Fruit fly (Drosophila melanogaster): Measurements from ENCODE around the gene Cpr64Ac.
A peak's percentile ranks its signal among the peaks of the same experiment; 100 is the strongest.

Gene Cpr64Ac

DNA sequence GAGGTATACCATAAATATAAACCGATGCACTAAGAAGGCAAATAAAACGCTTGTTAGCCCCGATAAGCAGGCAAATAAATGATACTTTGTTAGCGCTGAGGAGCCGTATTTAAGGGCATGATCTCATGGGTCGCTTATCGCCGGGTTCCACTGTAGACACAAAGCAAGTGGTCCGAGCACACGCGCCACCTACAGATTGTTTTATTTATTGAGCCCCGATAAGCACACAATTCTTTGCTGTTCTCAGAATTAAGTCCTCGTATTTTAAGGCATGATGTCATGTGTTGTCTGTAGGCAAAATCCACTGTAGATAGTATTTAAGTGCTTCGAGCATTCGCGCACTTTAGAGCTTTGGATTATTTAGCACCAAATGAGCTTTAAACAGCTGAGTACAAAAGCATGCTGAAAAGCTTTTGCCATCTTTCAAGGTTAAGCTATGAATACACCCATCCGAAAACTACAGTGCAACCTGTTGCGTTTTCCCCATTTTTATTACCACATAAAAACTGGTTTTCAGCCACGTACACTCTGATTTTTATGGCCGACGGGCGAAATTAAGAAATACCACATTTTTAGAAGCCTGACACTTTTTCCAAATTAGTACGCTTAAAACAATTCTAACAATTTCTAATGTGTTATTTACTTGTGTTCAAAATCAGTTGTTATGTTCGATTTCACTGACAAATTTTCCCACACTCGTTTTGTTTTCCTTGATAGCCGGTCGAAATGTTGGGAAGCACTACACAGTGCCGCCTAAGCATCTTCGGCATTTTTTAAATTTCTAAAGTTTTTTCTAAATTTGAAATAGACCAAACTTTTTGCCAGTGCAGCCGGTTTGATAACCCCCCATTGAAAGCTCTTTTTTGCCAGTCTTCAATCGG lies 27.0 kb upstream of the Cpr64Ac start, which contains the start of gene Sqor (continued):
- TF ChIP-seq al (GFP tag; IDR thresholded peaks at IDR 0.05) (peak; percentile 83), Xrp1 (GFP tag; IDR thresholded peaks at IDR 0.05) (peak; percentile 31; the same call in 1 of the 2 replicates), CG11398 (GFP tag; optimal IDR thresholded peaks at IDR 0.05) (peak; percentile 72), dm (GFP tag; optimal IDR thresholded peaks at IDR 0.05) (peak; percentile 74), CG33213 (GFP tag; optimal IDR thresholded peaks at IDR 0.05) (peak; percentile 79), MESR4 (GFP tag; optimal IDR thresholded peaks at IDR 0.05) (no peak), CG32767 (GFP tag; IDR thresholded peaks at IDR 0.05) (peak; percentile 76), CG10462 (GFP tag; optimal IDR thresholded peaks at IDR 0.05) (peak; percentile 78), zen2 (GFP tag; IDR thresholded peaks at IDR 0.05; ENCODE audit: partially characterized antibody) (no peak), peb (GFP tag; IDR thresholded peaks at IDR 0.05) (no peak; the same call in none of the 2 replicates), sc (optimal IDR thresholded peaks at IDR 0.05) (no peak), sc (GFP tag; optimal IDR thresholded peaks at IDR 0.05) (no peak), CG6254 (GFP tag; optimal IDR thresholded peaks at IDR 0.05) (no peak), CG11085 (GFP tag; IDR thresholded peaks at IDR 0.05) (no peak; the same call in 1 of the 2 replicates), NfI (GFP tag; optimal IDR thresholded peaks at IDR 0.05) (peak; percentile 92), crp (GFP tag; optimal IDR thresholded peaks at IDR 0.05) (peak in 1 of 2 experiments; percentile 80), ATbp (GFP tag; optimal IDR thresholded peaks at IDR 0.05) (peak; percentile 73), cato (GFP tag; optimal IDR thresholded peaks at IDR 0.05; ENCODE audit: borderline replicate concordance) (peak; percentile 75), Rx (GFP tag; IDR thresholded peaks at IDR 0.05) (peak; percentile 68), tll (GFP tag; optimal IDR thresholded peaks at IDR 0.05) (no peak), CG4617 (GFP tag; optimal IDR thresholded peaks at IDR 0.05; ENCODE audit: borderline replicate concordance) (peak; percentile 4), CG6683 (GFP tag; optimal IDR thresholded peaks at IDR 0.05) (peak; percentile 60), chif (GFP tag; optimal IDR thresholded peaks at IDR 0.05) (peak; percentile 61 to 81), Sin3A (optimal IDR thresholded peaks at IDR 0.05) (no peak), CG7357 (GFP tag; IDR thresholded peaks at IDR 0.05) (peak; percentile 75), disco-r (GFP tag; optimal IDR thresholded peaks at IDR 0.05) (peak; percentile 85), CG31388 (GFP tag; optimal IDR thresholded peaks at IDR 0.05) (peak; percentile 10), tx (GFP tag; optimal IDR thresholded peaks at IDR 0.05) (peak; percentile 67), yki (optimal IDR thresholded peaks at IDR 0.05) (no peak), nerfin-1 (tag; optimal IDR thresholded peaks at IDR 0.05) (peak; percentile 44), CG17912 (GFP tag; optimal IDR thresholded peaks at IDR 0.05) (peak; percentile 66), ase (GFP tag; IDR thresholded peaks at IDR 0.05) (peak; percentile 76; the same call in 2 of the 3 replicates), Spps (tag; optimal IDR thresholded peaks at IDR 0.05) (no peak), C15 (GFP tag; IDR thresholded peaks at IDR 0.05) (peak; percentile 77), grau (tag; optimal IDR thresholded peaks at IDR 0.05) (peak; percentile 99), CG10565 (GFP tag; optimal IDR thresholded peaks at IDR 0.05) (peak; percentile 3), CG15601 (tag; optimal IDR thresholded peaks at IDR 0.05) (peak; percentile 78), jumu (GFP tag; optimal IDR thresholded peaks at IDR 0.05) (peak; percentile 82), Optix (GFP tag; IDR thresholded peaks at IDR 0.05) (peak; percentile 83), CG32772 (GFP tag; IDR thresholded peaks at IDR 0.05) (peak; percentile 72), CrebB (tag; optimal IDR thresholded peaks at IDR 0.05) (peak; percentile 73), ftz-f1 (GFP tag; optimal IDR thresholded peaks at IDR 0.05) (peak; percentile 98), CG8765 (GFP tag; IDR thresholded peaks at IDR 0.05) (peak; percentile 60; the same call in 1 of the 2 replicates), CG7271 (tag; optimal IDR thresholded peaks at IDR 0.05) (no peak), CG12744 (GFP tag; optimal IDR thresholded peaks at IDR 0.05) (peak; percentile 65), abd-A (tag; optimal IDR thresholded peaks at IDR 0.05) (no peak), wdn (GFP tag; IDR thresholded peaks at IDR 0.05) (peak; percentile 70), CG2202 (tag; optimal IDR thresholded peaks at IDR 0.05) (peak; percentile 43), wor (GFP tag; IDR thresholded peaks at IDR 0.05) (peak; percentile 70)

Data from whole organism, embryonic.